Worm (Caenorhabditis elegans): Measurements from ENCODE around the gene wht-4.

DNA sequence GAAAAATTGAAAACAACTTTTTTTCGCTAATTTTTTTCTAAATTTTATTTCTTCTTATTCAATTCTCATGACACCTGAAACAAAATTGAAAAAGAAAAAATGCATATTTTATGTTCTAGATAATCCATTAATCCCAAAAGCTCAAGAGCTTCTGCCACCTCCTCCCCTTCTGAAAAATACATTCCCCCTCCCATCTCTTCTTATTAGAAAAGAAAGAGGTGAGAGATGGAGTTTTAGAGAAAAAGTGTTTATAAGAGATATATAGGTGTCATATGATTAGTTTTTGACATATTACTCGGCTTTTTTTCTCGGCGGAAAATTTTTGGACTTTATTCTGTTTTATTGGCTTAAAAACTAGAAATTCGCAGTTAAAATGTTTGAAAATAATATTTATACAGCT, 8.1 kb upstream of the wht-4 start:
- TF ChIP-seq skn-1 (tag; optimal IDR thresholded peaks at IDR 0.05): no peak
- no peak for TF ChIP-seq snpc-4 (tag; optimal IDR thresholded peaks at IDR 0.05)
- no peak for TF ChIP-seq unc-39 (tag; optimal IDR thresholded peaks at IDR 0.05)
- TF ChIP-seq nhr-25 (tag; optimal IDR thresholded peaks at IDR 0.05): no peak
- no peak for TF ChIP-seq fos-1 (tag; optimal IDR thresholded peaks at IDR 0.05)
- no peak for TF ChIP-seq ztf-11 (tag; optimal IDR thresholded peaks at IDR 0.05)
- no peak for TF ChIP-seq egl-27 (tag; optimal IDR thresholded peaks at IDR 0.05)
- no peak for TF ChIP-seq lin-39 (tag; optimal IDR thresholded peaks at IDR 0.05)
- no peak for TF ChIP-seq nhr-12 (tag; optimal IDR thresholded peaks at IDR 0.05)
- no peak for TF ChIP-seq lin-13 (GFP tag; optimal IDR thresholded peaks at IDR 0.05)
- no peak for TF ChIP-seq nhr-237 (tag; optimal IDR thresholded peaks at IDR 0.05)

Data from whole organism, L2 larva.